Worm (Caenorhabditis elegans) whole organism, midembryonic: Measurements from ENCODE around the gene col-144.

Experiments
- flt-1 ChIP-seq: fragments of 200-800 bp; sonication (Bioruptor generic); IDR thresholded peaks from 2 replicates; pipeline ENCODE4 v1.3.6; 2022; ENCODE audit warnings: missing genetic modification characterization, missing compliant biosample characterization
- ztf-23 ChIP-seq: fragments of 200-800 bp; sonication (Bioruptor generic); IDR thresholded peaks from 2 replicates; pipeline ENCODE4 v1.3.6; 2022; ENCODE audit warnings: missing genetic modification reagents, missing genetic modification characterization, missing compliant biosample characterization
- ztf-29 ChIP-seq: fragments of 200-800 bp; sonication (Bioruptor generic); IDR thresholded peaks from 2 replicates; pipeline ENCODE4 v1.3.6; 2022; ENCODE audit warnings: missing genetic modification reagents, missing genetic modification characterization, missing compliant biosample characterization

ce11 chrV:9146196-9146595 is 14.2 kb downstream of the col-144 start:
- TF ChIP-seq ztf-23 = no peak
- no peak for TF ChIP-seq flt-1 (GFP tag; lab: Robert Waterston, UW)
- no peak for TF ChIP-seq ztf-29 (GFP tag; lab: Robert Waterston, UW)
